Worm (Caenorhabditis elegans): ENCODE data around the gene cyk-4.

ce11 chrIII:13721944-13722343, 49.1 kb downstream of the cyk-4 start:
- TF ChIP-seq unc-62 (GFP tag; optimal IDR thresholded peaks at IDR 0.05) (no peak), blmp-1 (tag; optimal IDR thresholded peaks at IDR 0.05) (no peak), nhr-76 (tag; optimal IDR thresholded peaks at IDR 0.05) (no peak), unc-39 (tag; optimal IDR thresholded peaks at IDR 0.05) (no peak), nhr-237 (tag; optimal IDR thresholded peaks at IDR 0.05) (no peak), elt-3 (tag; optimal IDR thresholded peaks at IDR 0.05) (no peak), drap-1 (GFP tag; optimal IDR thresholded peaks at IDR 0.05) (no peak), nhr-28 (tag; optimal IDR thresholded peaks at IDR 0.05) (no peak), lin-13 (tag; optimal IDR thresholded peaks at IDR 0.05) (no peak), zip-8 (tag; optimal IDR thresholded peaks at IDR 0.05) (no peak), ztf-11 (tag; optimal IDR thresholded peaks at IDR 0.05) (no peak), nhr-12 (tag; optimal IDR thresholded peaks at IDR 0.05) (no peak), snpc-4 (tag; optimal IDR thresholded peaks at IDR 0.05) (no peak), lsy-2 (tag; optimal IDR thresholded peaks at IDR 0.05) (no peak)
